Worm (Caenorhabditis elegans) whole organism, L2 larva: ENCODE results near the gene ndus-8.

Experiments used
- C34F6.9 ChIP-seq: fragments of 150-350 bp; optimal IDR thresholded peaks from 2 replicates; lab custom pipeline; 2014; ENCODE audit warnings: missing biosample characterization, missing genetic modification characterization
- R02D3.7 ChIP-seq: fragments of 150-350 bp; optimal IDR thresholded peaks from 2 replicates; lab custom pipeline; 2014; ENCODE audit warnings: missing biosample characterization, missing genetic modification characterization
- Y55F3AM.14 ChIP-seq: fragments of 200-800 bp; sonication (Bioruptor generic); optimal IDR thresholded peaks from 2 replicates; lab custom pipeline; 2018; ENCODE audit warnings: mild to moderate bottlenecking, missing genetic modification characterization, missing compliant biosample characterization
- ZK546.5 ChIP-seq: sonication (generic microtip); optimal IDR thresholded peaks from 2 replicates; lab custom pipeline; 2017; ENCODE audit warnings: missing biosample characterization, missing genetic modification characterization
- alr-1 ChIP-seq: fragments of 150-350 bp; optimal IDR thresholded peaks from 2 replicates; lab custom pipeline; 2014; ENCODE audit warnings: missing biosample characterization, missing genetic modification characterization
- aly-2 ChIP-seq: fragments of 150-350 bp; optimal IDR thresholded peaks from 2 replicates; lab custom pipeline; 2014; ENCODE audit warnings: missing biosample characterization, missing genetic modification characterization
- ama-1 ChIP-seq: fragments of 150-350 bp; optimal IDR thresholded peaks from 2 replicates; lab custom pipeline; 2018; ENCODE audit warnings: inconsistent platforms
- blmp-1 ChIP-seq: sonication (generic microtip); optimal IDR thresholded peaks from 2 replicates; lab custom pipeline; 2017; ENCODE audit warnings: missing genetic modification characterization, mild to moderate bottlenecking, missing compliant biosample characterization, antibody characterized with exemption, moderate library complexity; ENCODE audit not compliant: insufficient read depth
- ceh-16 ChIP-seq: fragments of 150-350 bp; optimal IDR thresholded peaks from 2 replicates; lab custom pipeline; 2014; ENCODE audit warnings: missing biosample characterization, missing genetic modification characterization
- ceh-82 ChIP-seq: fragments of 150-350 bp; optimal IDR thresholded peaks from 2 replicates; lab custom pipeline; 2014; ENCODE audit warnings: missing biosample characterization, missing genetic modification characterization
- crh-2 ChIP-seq: sonication (generic microtip); optimal IDR thresholded peaks from 2 replicates; lab custom pipeline; 2017; ENCODE audit warnings: missing biosample characterization, missing genetic modification characterization
- egl-27 ChIP-seq: sonication (generic microtip); optimal IDR thresholded peaks from 3 replicates; lab custom pipeline; 2017; ENCODE audit warnings: missing biosample characterization, missing genetic modification reagents, missing genetic modification characterization
- elt-1 ChIP-seq: fragments of 150-350 bp; optimal IDR thresholded peaks from 2 replicates; lab custom pipeline; 2014; ENCODE audit warnings: missing biosample characterization, missing genetic modification characterization
- elt-3 ChIP-seq: sonication (generic microtip); optimal IDR thresholded peaks from 2 replicates; lab custom pipeline; 2017; ENCODE audit warnings: missing biosample characterization, missing genetic modification characterization
- fos-1 ChIP-seq: fragments of 150-350 bp; optimal IDR thresholded peaks from 2 replicates; lab custom pipeline; 2014; ENCODE audit warnings: missing biosample characterization, missing genetic modification characterization
- lin-11 ChIP-seq: fragments of 150-350 bp; sonication (generic microtip); optimal IDR thresholded peaks from 2 replicates; lab custom pipeline; 2014; ENCODE audit warnings: missing biosample characterization, missing genetic modification characterization, inconsistent platforms, mixed read lengths
- lin-13 ChIP-seq: fragments of 150-350 bp; optimal IDR thresholded peaks from 2 replicates; lab custom pipeline; 2014; ENCODE audit warnings: missing biosample characterization, missing genetic modification reagents, missing genetic modification characterization
- lin-39 ChIP-seq: fragments of 150-350 bp; optimal IDR thresholded peaks from 2 replicates; lab custom pipeline; 2014; ENCODE audit warnings: missing biosample characterization, missing genetic modification reagents, missing genetic modification characterization
- lsy-2 ChIP-seq, 2 experiments: fragments of 150-350 bp in 1 of 2; sonication (generic microtip) in 1 of 2; optimal IDR thresholded peaks; 2 replicates each; lab custom pipeline; 2014 to 2017; ENCODE audit warnings: missing biosample characterization in 2 of 2, missing genetic modification characterization in 2 of 2
- mdl-1 ChIP-seq, 2 experiments: fragments of 150-350 bp in 1 of 2; sonication (generic microtip) in 1 of 2; optimal IDR thresholded peaks; 2 replicates each; lab custom pipeline; 2017; ENCODE audit warnings: missing biosample characterization in 2 of 2, missing genetic modification characterization in 2 of 2
- nhr-10 ChIP-seq: sonication (generic microtip); optimal IDR thresholded peaks from 2 replicates; lab custom pipeline; 2017; ENCODE audit warnings: missing biosample characterization, missing genetic modification characterization
- nhr-11 ChIP-seq: fragments of 150-350 bp; optimal IDR thresholded peaks from 2 replicates; lab custom pipeline; 2014; ENCODE audit warnings: missing biosample characterization, missing genetic modification characterization
- nhr-12 ChIP-seq: fragments of 150-350 bp; optimal IDR thresholded peaks from 2 replicates; lab custom pipeline; 2014; ENCODE audit warnings: missing biosample characterization, missing genetic modification characterization
- nhr-129 ChIP-seq: fragments of 150-350 bp; optimal IDR thresholded peaks from 2 replicates; lab custom pipeline; 2014; ENCODE audit warnings: missing biosample characterization, missing genetic modification characterization
- nhr-237 ChIP-seq: fragments of 150-350 bp; optimal IDR thresholded peaks from 2 replicates; lab custom pipeline; 2014; ENCODE audit warnings: missing biosample characterization, missing genetic modification characterization
- nhr-6 ChIP-seq: fragments of 150-350 bp; optimal IDR thresholded peaks from 2 replicates; lab custom pipeline; 2014; ENCODE audit warnings: missing biosample characterization, missing genetic modification characterization
- nhr-77 ChIP-seq: fragments of 150-350 bp; optimal IDR thresholded peaks from 2 replicates; lab custom pipeline; 2014; ENCODE audit warnings: missing biosample characterization, missing genetic modification characterization
- peb-1 ChIP-seq: fragments of 150-350 bp; optimal IDR thresholded peaks from 2 replicates; lab custom pipeline; 2014; ENCODE audit warnings: missing biosample characterization, missing genetic modification characterization
- sem-4 ChIP-seq: fragments of 150-350 bp; optimal IDR thresholded peaks from 2 replicates; lab custom pipeline; 2014; ENCODE audit warnings: missing biosample characterization, missing genetic modification reagents, missing genetic modification characterization
- skn-1 ChIP-seq: sonication (generic microtip); optimal IDR thresholded peaks from 2 replicates; lab custom pipeline; 2017; ENCODE audit warnings: missing biosample characterization, missing genetic modification characterization
- sma-3 ChIP-seq: sonication (generic microtip); optimal IDR thresholded peaks from 2 replicates; lab custom pipeline; 2016; ENCODE audit warnings: missing genetic modification reagents, missing genetic modification characterization, missing compliant biosample characterization
- snpc-4 ChIP-seq: fragments of 150-350 bp; optimal IDR thresholded peaks from 2 replicates; lab custom pipeline; 2014; ENCODE audit warnings: missing biosample characterization, missing genetic modification characterization
- unc-39 ChIP-seq: fragments of 150-350 bp; optimal IDR thresholded peaks from 2 replicates; lab custom pipeline; 2014; ENCODE audit warnings: missing biosample characterization, missing genetic modification characterization
- unc-55 ChIP-seq: fragments of 150-350 bp; sonication (generic microtip); optimal IDR thresholded peaks from 3 replicates; lab custom pipeline; 2014; ENCODE audit warnings: missing biosample characterization, missing genetic modification reagents, missing genetic modification characterization
- unc-62 ChIP-seq: fragments of 150-350 bp; optimal IDR thresholded peaks from 2 replicates; lab custom pipeline; 2014; ENCODE audit warnings: missing biosample characterization, missing genetic modification reagents, missing genetic modification characterization
- zag-1 ChIP-seq: fragments of 150-350 bp; optimal IDR thresholded peaks from 2 replicates; lab custom pipeline; 2014; ENCODE audit warnings: missing biosample characterization, missing genetic modification characterization
- ztf-11 ChIP-seq: sonication (generic microtip); optimal IDR thresholded peaks from 2 replicates; lab custom pipeline; 2017; ENCODE audit warnings: missing biosample characterization, missing genetic modification characterization

ndus-8 gene

ce11 chrIII:7241065-7241464 is 7.1 kb upstream of the ndus-8 start, which contains the start of gene ztf-31:
ztf-31 (plus strand) TSS chrIII:7241365.
- no peak for TF ChIP-seq lsy-2 (tag; optimal IDR thresholded peaks at IDR 0.05; lab: Kevin White, UChicago)
- no peak for TF ChIP-seq ceh-16
- no peak for TF ChIP-seq nhr-10 (tag; lab: Kevin White, UChicago)
- TF ChIP-seq nhr-77 (tag; lab: Kevin White, UChicago), result no peak
- no peak for TF ChIP-seq R02D3.7 (tag; lab: Kevin White, UChicago)
- no peak for TF ChIP-seq lin-11
- no peak for TF ChIP-seq nhr-6 (tag; lab: Kevin White, UChicago)
- TF ChIP-seq fos-1, result no peak
- no peak for TF ChIP-seq unc-62
- TF ChIP-seq alr-1 (tag; lab: Kevin White, UChicago), result no peak
- TF ChIP-seq ceh-82 (tag; lab: Kevin White, UChicago), result no peak
- no peak for TF ChIP-seq snpc-4 (tag; lab: Kevin White, UChicago)
- TF ChIP-seq lin-13 (GFP tag; lab: Kevin White, UChicago), result no peak
- no peak for TF ChIP-seq mdl-1 (tag; optimal IDR thresholded peaks at IDR 0.05; lab: Kevin White, UChicago)
- no peak for TF ChIP-seq unc-55 (GFP tag; lab: Kevin White, UChicago)
- no peak for TF ChIP-seq lin-39 (tag; lab: Kevin White, UChicago)
- TF ChIP-seq ZK546.5 (tag; lab: Kevin White, UChicago), result no peak
- TF ChIP-seq, all 48 proteins: peak for 0

ce11 chrIII:7239416-7239815 is 5.4 kb upstream of the ndus-8 start:
- TF ChIP-seq elt-3 (tag; lab: Kevin White, UChicago) (no peak), nhr-12 (tag; lab: Kevin White, UChicago) (no peak), ceh-82 (tag; lab: Kevin White, UChicago) (no peak), Y55F3AM.14 (no peak), nhr-237 (tag; lab: Kevin White, UChicago) (no peak), blmp-1 (tag; lab: Kevin White, UChicago) (no peak), nhr-77 (tag; lab: Kevin White, UChicago) (no peak), sma-3 (GFP tag; lab: Kevin White, UChicago) (no peak), sem-4 (tag; lab: Kevin White, UChicago) (no peak), lsy-2 (tag; optimal IDR thresholded peaks at IDR 0.05; lab: Kevin White, UChicago) (no peak), ama-1 (lab: Kevin White, UChicago) (no peak), unc-55 (GFP tag; lab: Kevin White, UChicago) (no peak)

- TF ChIP-seq unc-39 (tag; lab: Kevin White, UChicago), result no peak
- TF ChIP-seq egl-27, result no peak
- no peak for TF ChIP-seq aly-2
- TF ChIP-seq skn-1 (tag; lab: Kevin White, UChicago), result no peak
- no peak for TF ChIP-seq elt-3 (tag; lab: Kevin White, UChicago)
- no peak for TF ChIP-seq snpc-4 (tag; lab: Kevin White, UChicago)
- TF ChIP-seq nhr-129, result peak; percentile 22
- no peak for TF ChIP-seq ama-1 (lab: Kevin White, UChicago)
Measured at ce11 chrIII:7238727-7239126, 4.7 kb upstream of the ndus-8 start, which contains the start of gene pars-1. pars-1 (plus strand) TSS chrIII:7239027.

DNA sequence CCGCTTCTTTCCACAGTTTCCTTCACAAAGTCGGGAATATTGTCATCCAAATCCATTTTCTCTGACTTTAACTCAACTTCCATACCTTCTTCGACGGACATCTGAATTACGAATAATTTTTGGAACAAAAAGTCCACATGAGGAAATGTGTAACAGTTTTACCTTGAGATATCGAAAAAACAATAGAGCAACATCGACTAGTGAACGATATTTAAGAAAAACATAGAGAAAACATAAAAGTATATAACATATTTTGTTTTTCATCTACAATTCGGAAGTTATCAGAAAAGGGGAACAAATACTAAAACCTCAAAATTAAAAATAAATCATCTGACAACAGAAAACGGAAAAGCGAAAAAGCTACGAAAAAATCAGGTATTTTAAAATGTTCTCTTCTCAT is 1.2 kb downstream of the ndus-8 start, which contains the start of gene adr-2:
Gene adr-2, minus strand, starts transcription at position 101 of the 400 bp plus-strand sequence.
- no peak for TF ChIP-seq aly-2
- TF ChIP-seq lin-13 (GFP tag; lab: Kevin White, UChicago), result no peak
- TF ChIP-seq ztf-11 (tag; lab: Kevin White, UChicago), result no peak
- no peak for TF ChIP-seq ZK546.5 (tag; lab: Kevin White, UChicago)
- no peak for TF ChIP-seq nhr-6 (tag; lab: Kevin White, UChicago)
- no peak for TF ChIP-seq peb-1 (tag; lab: Kevin White, UChicago)
- no peak for TF ChIP-seq mdl-1 (tag; optimal IDR thresholded peaks at IDR 0.05; lab: Kevin White, UChicago)
- no peak for TF ChIP-seq crh-2 (tag; lab: Kevin White, UChicago)
- no peak for TF ChIP-seq C34F6.9
- no peak for TF ChIP-seq ceh-82 (tag; lab: Kevin White, UChicago)
- TF ChIP-seq blmp-1 (tag; lab: Kevin White, UChicago), result no peak
- TF ChIP-seq lsy-2 (tag; optimal IDR thresholded peaks at IDR 0.05; lab: Kevin White, UChicago), result no peak
- TF ChIP-seq elt-1 (tag; lab: Kevin White, UChicago), result no peak
- TF ChIP-seq ceh-16, result no peak
- no peak for TF ChIP-seq unc-62
- no peak for TF ChIP-seq lin-11
- TF ChIP-seq zag-1 (tag; lab: Kevin White, UChicago), result no peak
- TF ChIP-seq nhr-11 (tag; lab: Kevin White, UChicago), result no peak
